Worm (Caenorhabditis elegans): ENCODE data around the gene mtrr-1.

DNA sequence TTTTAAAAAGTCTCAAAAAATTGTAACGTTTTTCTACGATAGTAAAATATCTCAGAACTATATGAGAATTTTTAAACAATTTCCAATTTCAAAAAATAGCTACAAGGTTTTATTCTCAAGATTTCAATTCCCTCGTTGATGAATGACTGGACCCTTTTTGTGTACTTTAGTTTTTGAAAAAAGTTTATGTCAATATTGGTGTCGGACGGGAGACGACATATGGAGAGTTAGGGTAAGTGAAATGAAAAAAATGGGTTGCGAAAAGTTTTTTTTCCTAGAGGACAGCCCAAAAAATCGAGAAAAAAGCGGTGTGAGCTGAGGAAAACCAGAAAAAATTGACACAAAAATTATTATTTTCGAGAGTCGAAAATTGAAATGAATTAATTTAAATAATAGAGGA is 4.9 kb upstream of the mtrr-1 start:
- TF ChIP-seq unc-62 (GFP tag; optimal IDR thresholded peaks at IDR 0.05) (no peak), nhr-25 (tag; optimal IDR thresholded peaks at IDR 0.05) (no peak), ama-1 (optimal IDR thresholded peaks at IDR 0.05) (no peak), mdl-1 (tag; optimal IDR thresholded peaks at IDR 0.05) (no peak), lsy-2 (tag; optimal IDR thresholded peaks at IDR 0.05) (no peak), fos-1 (tag; optimal IDR thresholded peaks at IDR 0.05) (no peak), unc-39 (tag; optimal IDR thresholded peaks at IDR 0.05) (no peak), nhr-11 (tag; optimal IDR thresholded peaks at IDR 0.05) (no peak)

Measured in whole organism, L2 larva.